Fruit fly (Drosophila melanogaster): ENCODE results near the gene CG8907.

dm6 chr3R:17059811-17060169 is 51.7 kb downstream of the CG8907 start:
- TF ChIP-seq fd59A (GFP tag; optimal IDR thresholded peaks at IDR 0.05) = no peak
- TF ChIP-seq Blimp-1 (GFP tag; optimal IDR thresholded peaks at IDR 0.05) = no peak
- no peak for TF ChIP-seq CG6808 (GFP tag; optimal IDR thresholded peaks at IDR 0.05)
- no peak for TF ChIP-seq Hr39 (GFP tag; optimal IDR thresholded peaks at IDR 0.05)
- TF ChIP-seq svp (GFP tag) = no peak
- TF ChIP-seq fkh (GFP tag; optimal IDR thresholded peaks at IDR 0.05) = no peak
- no peak for TF ChIP-seq CG6792 (GFP tag; optimal IDR thresholded peaks at IDR 0.05)
- no peak for TF ChIP-seq net (GFP tag; optimal IDR thresholded peaks at IDR 0.05)
- no peak for TF ChIP-seq vri (GFP tag; optimal IDR thresholded peaks at IDR 0.05)
- TF ChIP-seq Eip78C (GFP tag) = no peak
